Worm (Caenorhabditis elegans) whole organism, young adult: ENCODE results near the gene srh-237.

Experiments
- B0336.3 ChIP-seq: fragments of 200-800 bp; sonication (Bioruptor generic); IDR thresholded peaks from 2 replicates; pipeline ENCODE4 v1.3.6; 2022; ENCODE audit warnings: missing genetic modification characterization, missing compliant biosample characterization
- C06A6.2 ChIP-seq: fragments of 200-800 bp; sonication (Bioruptor generic); conservative IDR thresholded peaks from 2 replicates; pipeline ENCODE4 v1.3.6; 2022; ENCODE audit warnings: missing genetic modification characterization, missing compliant biosample characterization
- F37B4.10 ChIP-seq: fragments of 200-800 bp; sonication (Bioruptor generic); IDR thresholded peaks from 2 replicates; pipeline ENCODE4 v1.3.6; 2022; ENCODE audit warnings: missing genetic modification characterization, missing compliant biosample characterization
- F52B5.7 ChIP-seq: sonication (generic microtip); optimal IDR thresholded peaks from 2 replicates; lab custom pipeline; 2016; ENCODE audit warnings: mild to moderate bottlenecking, missing genetic modification characterization, missing compliant biosample characterization
- K11D2.4 ChIP-seq: fragments of 200-800 bp; sonication (Bioruptor generic); IDR thresholded peaks from 2 replicates; pipeline ENCODE4 v1.3.6; 2022; ENCODE audit warnings: missing genetic modification reagents, missing genetic modification characterization, missing compliant biosample characterization
- T26A5.8 ChIP-seq: sonication (generic microtip); optimal IDR thresholded peaks from 2 replicates; lab custom pipeline; 2016; ENCODE audit warnings: missing genetic modification characterization, missing compliant biosample characterization
- Y53F4B.3 ChIP-seq: fragments of 200-800 bp; sonication (Bioruptor generic); IDR thresholded peaks from 2 replicates; pipeline ENCODE4 v1.3.6; 2022; ENCODE audit warnings: missing genetic modification reagents, missing genetic modification characterization, missing compliant biosample characterization
- Y79H2A.3 ChIP-seq: fragments of 200-800 bp; sonication (Bioruptor generic); conservative IDR thresholded peaks from 2 replicates; pipeline ENCODE4 v1.3.6; 2022; ENCODE audit warnings: missing genetic modification reagents, missing genetic modification characterization, missing compliant biosample characterization
- attf-3 ChIP-seq: fragments of 200-800 bp; sonication (Bioruptor generic); conservative IDR thresholded peaks from 2 replicates; pipeline ENCODE4 v1.3.6; 2022; ENCODE audit warnings: missing genetic modification reagents, missing genetic modification characterization, missing compliant biosample characterization
- bed-1 ChIP-seq: fragments of 200-800 bp; sonication (Bioruptor generic); IDR thresholded peaks from 2 replicates; pipeline ENCODE4 v1.3.6; 2022; ENCODE audit warnings: missing genetic modification reagents, missing genetic modification characterization, missing compliant biosample characterization
- ccch-3 ChIP-seq: fragments of 200-800 bp; sonication (Bioruptor generic); optimal IDR thresholded peaks from 2 replicates; lab custom pipeline; 2018; ENCODE audit warnings: mild to moderate bottlenecking, missing genetic modification characterization, missing compliant biosample characterization
- ceh-100 ChIP-seq: fragments of 200-800 bp; sonication (Bioruptor generic); IDR thresholded peaks from 2 replicates; pipeline ENCODE4 v1.3.6; 2022; ENCODE audit warnings: missing genetic modification reagents, missing genetic modification characterization, missing compliant biosample characterization
- ceh-27 ChIP-seq: fragments of 200-800 bp; sonication (Bioruptor generic); optimal IDR thresholded peaks from 2 replicates; lab custom pipeline; 2018; ENCODE audit warnings: mild to moderate bottlenecking, missing genetic modification characterization, moderate library complexity, missing compliant biosample characterization
- ceh-79 ChIP-seq: sonication (generic microtip); optimal IDR thresholded peaks from 2 replicates; lab custom pipeline; 2017; ENCODE audit warnings: mild to moderate bottlenecking, missing genetic modification characterization, missing compliant biosample characterization
- die-1 ChIP-seq: sonication (generic microtip); optimal IDR thresholded peaks from 2 replicates; lab custom pipeline; 2016; ENCODE audit warnings: missing genotype, mild to moderate bottlenecking, missing genetic modification characterization, missing compliant biosample characterization
- dox-1 ChIP-seq: fragments of 200-800 bp; sonication (Bioruptor generic); IDR thresholded peaks from 2 replicates; pipeline ENCODE4 v1.3.6; 2022; ENCODE audit warnings: missing genetic modification reagents, missing genetic modification characterization, missing compliant biosample characterization
- ets-4 ChIP-seq: fragments of 200-800 bp; sonication (Bioruptor generic); optimal IDR thresholded peaks from 2 replicates; lab custom pipeline; 2018; ENCODE audit warnings: mild to moderate bottlenecking, missing genetic modification characterization, missing compliant biosample characterization
- fkh-3 ChIP-seq: sonication (generic microtip); optimal IDR thresholded peaks from 2 replicates; lab custom pipeline; 2016; ENCODE audit warnings: mild to moderate bottlenecking, missing genetic modification characterization, missing compliant biosample characterization
- him-1 ChIP-seq: sonication (generic microtip); optimal IDR thresholded peaks from 2 replicates; lab custom pipeline; 2016; ENCODE audit warnings: missing genotype, missing genetic modification reagents, missing genetic modification characterization, missing compliant biosample characterization
- hrde-1 ChIP-seq: sonication (generic microtip); optimal IDR thresholded peaks from 2 replicates; lab custom pipeline; 2016; ENCODE audit warnings: missing genetic modification characterization, mild to moderate bottlenecking, missing compliant biosample characterization, moderate library complexity, missing genotype, missing genetic modification reagents, borderline replicate concordance
- let-526 ChIP-seq: fragments of 200-800 bp; sonication (Bioruptor generic); IDR thresholded peaks from 2 replicates; pipeline ENCODE4 v1.3.6; 2022; ENCODE audit warnings: missing genetic modification reagents, missing genetic modification characterization, missing compliant biosample characterization
- lin-54 ChIP-seq: fragments of 200-800 bp; sonication (Bioruptor generic); optimal IDR thresholded peaks from 2 replicates; lab custom pipeline; 2018; ENCODE audit warnings: mild to moderate bottlenecking, missing genetic modification characterization, missing compliant biosample characterization
- madf-3 ChIP-seq: fragments of 200-800 bp; sonication (Bioruptor generic); IDR thresholded peaks from 2 replicates; pipeline ENCODE4 v1.3.6; 2022; ENCODE audit warnings: missing genetic modification reagents, missing genetic modification characterization, missing compliant biosample characterization
- madf-6 ChIP-seq: fragments of 200-800 bp; sonication (Bioruptor generic); IDR thresholded peaks from 2 replicates; pipeline ENCODE4 v1.3.6; 2022; ENCODE audit warnings: missing genetic modification reagents, missing genetic modification characterization, missing compliant biosample characterization
- mel-28 ChIP-seq: sonication (generic microtip); optimal IDR thresholded peaks from 2 replicates; lab custom pipeline; 2016; ENCODE audit warnings: borderline replicate concordance, mild to moderate bottlenecking, missing genetic modification characterization, missing compliant biosample characterization
- nhr-27 ChIP-seq: fragments of 200-800 bp; sonication (Bioruptor generic); optimal IDR thresholded peaks from 2 replicates; lab custom pipeline; 2018; ENCODE audit warnings: mild to moderate bottlenecking, missing genetic modification characterization, moderate library complexity, missing compliant biosample characterization
- nhr-80 ChIP-seq: sonication (generic microtip); optimal IDR thresholded peaks from 2 replicates; lab custom pipeline; 2016; ENCODE audit warnings: missing genetic modification characterization, missing compliant biosample characterization
- nhr-90 ChIP-seq: sonication (generic microtip); optimal IDR thresholded peaks from 2 replicates; lab custom pipeline; 2016; ENCODE audit warnings: missing genotype, mild to moderate bottlenecking, missing genetic modification characterization, missing compliant biosample characterization
- rcor-1 ChIP-seq: fragments of 200-800 bp; sonication (Bioruptor generic); IDR thresholded peaks from 2 replicates; pipeline ENCODE4 v1.3.6; 2022; ENCODE audit warnings: missing genetic modification reagents, missing genetic modification characterization, missing compliant biosample characterization
- rec-8 ChIP-seq, 2 experiments: sonication (generic microtip); optimal IDR thresholded peaks; 2 replicates each; lab custom pipeline; 2016; ENCODE audit warnings: mild to moderate bottlenecking in 2 of 2, missing genetic modification characterization in 2 of 2, missing genetic modification reagents in 2 of 2, missing genotype in 2 of 2, missing biosample characterization in 1 of 2, missing compliant biosample characterization in 1 of 2, moderate library complexity in 1 of 2
- sea-2 ChIP-seq: fragments of 200-800 bp; sonication (Bioruptor generic); IDR thresholded peaks from 2 replicates; pipeline ENCODE4 v1.3.6; 2022; ENCODE audit warnings: missing genetic modification characterization, missing compliant biosample characterization
- snpc-3.4 ChIP-seq: sonication (generic microtip); optimal IDR thresholded peaks from 2 replicates; lab custom pipeline; 2017; ENCODE audit warnings: missing genetic modification characterization, mild to moderate bottlenecking, missing compliant biosample characterization, antibody characterized with exemption, moderate library complexity, missing genotype, missing genetic modification reagents
- snpc-4 ChIP-seq, 5 experiments: fragments of 150-350 bp in 1 of 5; sonication (generic microtip) in 4 of 5; optimal IDR thresholded peaks; 2 replicates each; lab custom pipeline; 2014 to 2018; ENCODE audit warnings: missing genetic modification characterization in 5 of 5, missing biosample characterization in 3 of 5, antibody characterized with exemption in 2 of 5, mild to moderate bottlenecking in 2 of 5, missing compliant biosample characterization in 2 of 5, missing genotype in 2 of 5, moderate library complexity in 2 of 5, missing genetic modification reagents in 1 of 5
- unc-62 ChIP-seq: fragments of 150-350 bp; optimal IDR thresholded peaks from 2 replicates; lab custom pipeline; 2014; ENCODE audit warnings: missing biosample characterization, missing genetic modification reagents, missing genetic modification characterization
- zim-3 ChIP-seq: sonication (generic microtip); optimal IDR thresholded peaks from 2 replicates; lab custom pipeline; 2017; ENCODE audit warnings: mild to moderate bottlenecking, missing genetic modification characterization, moderate library complexity, missing compliant biosample characterization
- ztf-25 ChIP-seq: fragments of 200-800 bp; sonication (Bioruptor generic); IDR thresholded peaks from 2 replicates; pipeline ENCODE4 v1.3.6; 2022; ENCODE audit warnings: missing genetic modification reagents, missing genetic modification characterization, missing compliant biosample characterization
- ztf-3 ChIP-seq: fragments of 200-800 bp; sonication (Bioruptor generic); optimal IDR thresholded peaks from 2 replicates; lab custom pipeline; 2018; ENCODE audit warnings: mild to moderate bottlenecking, missing genetic modification characterization, missing compliant biosample characterization

Gene srh-237

DNA sequence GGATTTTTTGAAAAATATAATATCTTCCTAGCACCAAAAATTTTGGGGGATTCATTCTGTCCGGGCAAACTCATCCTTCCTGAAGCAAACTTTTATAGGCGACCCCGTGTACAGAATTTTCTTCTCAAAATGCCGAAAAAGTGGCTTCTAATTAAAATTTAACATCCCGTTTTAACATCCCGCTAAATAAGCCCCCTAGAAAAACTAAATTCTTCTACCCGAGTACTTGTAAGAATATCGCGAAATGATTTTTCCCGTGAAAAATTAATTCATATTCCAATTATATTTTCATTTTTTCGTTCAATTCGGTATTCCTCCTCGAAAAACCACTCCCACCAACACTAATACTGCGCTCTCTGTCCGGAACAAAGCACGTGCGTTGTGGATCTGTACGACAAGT lies 21.3 kb upstream of the srh-237 start, which contains the start of gene T05E12.8 (continued):
- TF ChIP-seq rcor-1 (GFP tag; lab: Robert Waterston, UW) (no peak), ceh-27 (GFP tag; lab: Kevin White, UChicago) (no peak), B0336.3 (GFP tag; lab: Robert Waterston, UW) (no peak)

DNA sequence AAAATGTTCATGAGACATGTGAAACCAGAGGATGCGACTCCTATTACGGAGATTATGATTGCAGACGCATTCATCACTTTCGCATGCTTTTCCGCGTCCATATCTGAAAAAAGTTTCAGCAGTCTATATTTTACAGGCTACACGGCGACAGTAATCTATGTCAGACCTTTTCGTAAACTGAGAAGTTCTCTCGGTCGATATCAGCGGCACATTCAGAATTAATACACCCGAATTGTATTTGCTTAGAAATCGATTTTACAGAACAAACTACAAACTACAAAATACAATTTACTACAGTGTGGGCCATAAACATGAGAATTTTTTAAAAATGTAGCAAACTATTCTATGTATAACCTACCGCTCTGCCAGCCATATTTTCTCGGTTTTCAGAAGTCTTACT lies 18.6 kb upstream of the srh-237 start, which contains the start of gene srbc-14:
Gene srbc-14 (minus strand): TSS at position 101 of the 400 bp plus-strand sequence.
- TF ChIP-seq F52B5.7 (tag; lab: Kevin White, UChicago) (no peak), Y79H2A.3 (no peak), hrde-1 (tag; lab: Kevin White, UChicago) (no peak), rec-8 (tag; optimal IDR thresholded peaks at IDR 0.05; lab: Kevin White, UChicago) (no peak), ztf-25 (GFP tag; lab: Robert Waterston, UW) (no peak), ztf-3 (GFP tag; lab: Kevin White, UChicago) (no peak), mel-28 (tag; lab: Kevin White, UChicago) (no peak), T26A5.8 (tag; lab: Kevin White, UChicago) (no peak)

DNA sequence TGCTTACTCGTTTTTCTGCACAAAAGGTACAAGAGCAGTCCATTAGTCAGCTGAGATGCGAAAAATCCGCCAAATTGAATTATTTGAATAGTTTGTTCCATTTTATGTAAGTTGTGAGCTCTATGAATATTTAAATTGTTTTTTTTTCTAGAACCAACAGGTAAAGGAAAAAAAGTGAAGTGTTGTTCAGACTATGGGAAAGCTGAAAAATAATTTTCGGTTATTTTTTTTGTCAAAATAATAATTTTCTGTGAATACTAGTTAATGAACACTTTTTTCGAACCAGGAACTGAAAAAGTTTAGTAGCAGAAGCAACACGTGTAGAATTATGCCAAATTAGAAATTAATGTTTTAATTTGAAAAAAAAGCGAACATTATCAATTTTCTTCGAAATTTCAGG lies 14.3 kb upstream of the srh-237 start, which contains the start of gene str-125:
Gene str-125 (minus strand): TSS at position 101 of the 400 bp plus-strand sequence.
- TF ChIP-seq bed-1: no peak
- TF ChIP-seq lin-54 (GFP tag; lab: Kevin White, UChicago): no peak
- no peak for TF ChIP-seq mel-28 (tag; lab: Kevin White, UChicago)
- no peak for TF ChIP-seq F37B4.10 (GFP tag; lab: Robert Waterston, UW)
- no peak for TF ChIP-seq C06A6.2 (GFP tag; lab: Robert Waterston, UW)
- no peak for TF ChIP-seq ceh-100 (GFP tag; lab: Robert Waterston, UW)
- no peak for TF ChIP-seq madf-6 (GFP tag; lab: Robert Waterston, UW)
- no peak for TF ChIP-seq unc-62
- TF ChIP-seq nhr-90 (tag; lab: Kevin White, UChicago): no peak

DNA sequence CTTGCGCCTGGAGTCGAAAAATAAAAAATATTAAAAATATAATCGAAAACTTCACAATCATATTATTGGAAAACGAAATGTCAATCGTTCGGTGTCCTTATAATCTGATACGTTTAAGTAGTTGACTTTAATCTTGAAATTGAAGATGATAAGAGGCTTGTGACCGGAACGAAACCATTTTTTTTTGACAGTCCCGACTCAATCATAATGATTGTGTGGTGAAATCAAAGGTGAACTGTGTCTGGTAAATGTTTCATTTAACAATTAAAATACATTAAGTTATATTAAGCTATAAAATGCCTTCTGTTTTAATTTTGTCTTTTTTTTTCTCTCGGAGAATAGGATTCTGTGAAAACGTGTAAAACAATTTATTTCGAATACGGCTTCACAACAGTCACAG lies 12.3 kb upstream of the srh-237 start, which contains the start of gene T05E12.3:
Gene T05E12.3 (minus strand): TSS at position 101 of the 400 bp plus-strand sequence.
- TF ChIP-seq nhr-80 (tag; lab: Kevin White, UChicago) (peak; percentile 42), dox-1 (GFP tag; lab: Robert Waterston, UW) (no peak), snpc-4 (GFP tag; optimal IDR thresholded peaks at IDR 0.05; lab: Kevin White, UChicago) (no peak), snpc-4 (tag; optimal IDR thresholded peaks at IDR 0.05; lab: Kevin White, UChicago) (peak in 1 of 4 experiments; percentile 50)
- TF ChIP-seq, all 124 proteins: peak for 2

DNA sequence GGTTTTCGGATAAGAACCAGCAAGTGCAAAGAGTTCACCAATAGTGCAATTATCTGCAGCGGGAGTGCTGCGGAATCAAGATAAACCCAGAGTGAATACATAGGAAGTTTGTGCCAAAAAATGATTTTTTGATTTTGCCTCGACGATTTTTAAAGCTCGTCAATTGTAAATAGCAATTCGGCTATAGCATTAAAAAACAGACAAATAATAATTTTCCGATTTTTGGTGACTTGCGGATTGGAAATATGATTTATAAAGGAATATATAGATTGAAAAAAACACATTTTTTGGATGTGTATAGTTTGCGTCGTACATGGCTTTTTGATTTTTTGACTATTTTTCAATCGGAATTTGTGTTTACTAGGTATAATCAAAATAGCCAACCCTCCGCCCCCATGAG lies 10.4 kb upstream of the srh-237 start, which contains the start of gene srw-20:
Gene srw-20 (minus strand): TSS at position 101 of the 400 bp plus-strand sequence.
- TF ChIP-seq zim-3: no peak
- no peak for TF ChIP-seq madf-3 (GFP tag; lab: Robert Waterston, UW)
- TF ChIP-seq sea-2 (GFP tag; lab: Robert Waterston, UW): no peak
- TF ChIP-seq ets-4 (GFP tag; lab: Kevin White, UChicago): no peak
- no peak for TF ChIP-seq fkh-3 (tag; lab: Kevin White, UChicago)
- no peak for TF ChIP-seq attf-3 (GFP tag; lab: Robert Waterston, UW)
- no peak for TF ChIP-seq Y79H2A.3
- TF ChIP-seq, all 124 proteins: peak for 0

DNA sequence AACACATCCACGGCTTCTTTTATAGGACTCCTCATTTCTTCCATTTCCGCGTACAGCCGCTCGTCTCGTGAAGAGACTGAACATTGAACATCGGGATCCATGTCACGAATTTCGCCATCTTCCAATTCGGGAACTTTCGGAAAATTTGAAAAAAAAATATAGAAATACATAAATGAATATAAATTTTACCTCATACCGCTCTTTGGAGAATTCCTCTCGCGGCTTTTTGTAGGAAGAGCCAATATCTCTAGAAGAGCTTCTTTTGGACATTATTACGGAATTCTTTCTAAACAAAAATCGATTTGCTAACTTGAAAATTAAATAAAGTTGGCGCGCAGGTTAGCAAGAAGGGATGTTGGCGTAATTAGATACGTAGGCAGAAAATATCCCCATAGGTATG lies 7.5 kb upstream of the srh-237 start, which contains the start of gene T05E12.9:
Gene T05E12.9 (minus strand): TSS at position 101 of the 400 bp plus-strand sequence.
- TF ChIP-seq nhr-27 (tag; lab: Kevin White, UChicago) (no peak), ccch-3 (no peak), Y53F4B.3 (GFP tag; lab: Robert Waterston, UW) (no peak), die-1 (tag; lab: Kevin White, UChicago) (no peak), sea-2 (GFP tag; lab: Robert Waterston, UW) (no peak), ztf-25 (GFP tag; lab: Robert Waterston, UW) (no peak), him-1 (no peak), mel-28 (tag; lab: Kevin White, UChicago) (no peak), ceh-79 (tag; lab: Kevin White, UChicago) (no peak), snpc-3.4 (tag; lab: Kevin White, UChicago) (no peak), let-526 (GFP tag; lab: Robert Waterston, UW) (no peak), fkh-3 (tag; lab: Kevin White, UChicago) (no peak), dox-1 (GFP tag; lab: Robert Waterston, UW) (no peak), C06A6.2 (GFP tag; lab: Robert Waterston, UW) (no peak), K11D2.4 (GFP tag; lab: Robert Waterston, UW) (no peak), nhr-90 (tag; lab: Kevin White, UChicago) (no peak)
- TF ChIP-seq, all 124 proteins: peak for 0
